Fruit fly (Drosophila melanogaster) whole organism, embryonic: ENCODE results near the gene CG31174.

Experiments used
- Ada2b ChIP-seq: fragments of 200-800 bp; sonication (Bioruptor generic); IDR thresholded peaks from 2 replicates; pipeline ENCODE4 v1.3.6; 2022; ENCODE audit warnings: missing biosample characterization, missing genetic modification characterization
- Blimp-1 ChIP-seq: fragments of 200-800 bp; sonication (Bioruptor generic); optimal IDR thresholded peaks from 3 replicates; lab custom pipeline; 2018; ENCODE audit warnings: missing biosample characterization, missing genetic modification characterization, mild to moderate bottlenecking, moderate library complexity, missing genetic modification reagents
- CG10147 ChIP-seq: fragments of 200-800 bp; sonication (Bioruptor generic); optimal IDR thresholded peaks from 2 replicates; lab custom pipeline; 2019; ENCODE audit warnings: missing biosample characterization, mild to moderate bottlenecking, missing genetic modification characterization, moderate library complexity
- CG10267 ChIP-seq: fragments of 200-800 bp; sonication (Bioruptor generic); optimal IDR thresholded peaks from 2 replicates; lab custom pipeline; 2018; ENCODE audit warnings: missing biosample characterization, mild to moderate bottlenecking, missing genetic modification characterization, moderate library complexity
- CG11504 ChIP-seq: fragments of 200-800 bp; sonication (Bioruptor generic); optimal IDR thresholded peaks from 3 replicates; lab custom pipeline; 2019; ENCODE audit warnings: missing biosample characterization, mild to moderate bottlenecking, missing genetic modification characterization, moderate library complexity
- CG17359 ChIP-seq: fragments of 200-800 bp; sonication (Bioruptor generic); optimal IDR thresholded peaks from 3 replicates; lab custom pipeline; 2018; ENCODE audit warnings: missing biosample characterization, mild to moderate bottlenecking, missing genetic modification characterization, moderate library complexity
- CG17568 ChIP-seq: fragments of 200-800 bp; sonication (Bioruptor generic); optimal IDR thresholded peaks from 2 replicates; lab custom pipeline; 2018; ENCODE audit warnings: missing biosample characterization, mild to moderate bottlenecking, missing genetic modification characterization, moderate library complexity
- CG18262 ChIP-seq: fragments of 200-800 bp; optimal IDR thresholded peaks from 3 replicates; lab custom pipeline; 2019; ENCODE audit warnings: missing biosample characterization, mild to moderate bottlenecking, missing genetic modification characterization, moderate library complexity
- CG2712 ChIP-seq: fragments of 200-800 bp; optimal IDR thresholded peaks from 3 replicates; lab custom pipeline; 2019; ENCODE audit warnings: missing biosample characterization, mild to moderate bottlenecking, missing genetic modification characterization, moderate library complexity
- CG31441 ChIP-seq: fragments of 200-800 bp; sonication (Bioruptor generic); IDR thresholded peaks from 2 replicates; pipeline ENCODE4 v1.3.6; 2022; ENCODE audit warnings: missing biosample characterization, missing genetic modification characterization
- CG43689 ChIP-seq: fragments of 200-800 bp; sonication (Bioruptor generic); IDR thresholded peaks from 2 replicates; pipeline ENCODE4 v1.3.6; 2022; ENCODE audit warnings: missing biosample characterization, missing genetic modification characterization
- CG7556 ChIP-seq: fragments of 200-800 bp; sonication (Bioruptor generic); optimal IDR thresholded peaks from 2 replicates; lab custom pipeline; 2017; ENCODE audit warnings: missing biosample characterization, mild to moderate bottlenecking, missing genetic modification characterization
- CG8944 ChIP-seq: fragments of 200-800 bp; sonication (Bioruptor generic); optimal IDR thresholded peaks from 3 replicates; lab custom pipeline; 2016; ENCODE audit warnings: missing biosample characterization, missing genetic modification characterization
- Deaf1 ChIP-seq: fragments of 200-800 bp; optimal IDR thresholded peaks from 3 replicates; lab custom pipeline; 2019; ENCODE audit warnings: missing biosample characterization, mild to moderate bottlenecking, missing genetic modification characterization, moderate library complexity
- Dfd ChIP-seq, 2 experiments: fragments of >200 bp; optimal IDR thresholded peaks; 2 replicates each; lab custom pipeline; 2017; ENCODE audit warnings: missing biosample characterization in 2 of 2, missing genetic modification characterization in 2 of 2
- Drgx ChIP-seq: fragments of 200-800 bp; sonication (Bioruptor generic); IDR thresholded peaks from 2 replicates; pipeline ENCODE4 v1.3.6; 2022; ENCODE audit warnings: missing biosample characterization, missing genetic modification characterization
- Fer1 ChIP-seq: fragments of 200-800 bp; sonication (Bioruptor generic); optimal IDR thresholded peaks from 2 replicates; lab custom pipeline; 2017; ENCODE audit warnings: missing biosample characterization, mild to moderate bottlenecking, missing genetic modification characterization
- HHEX ChIP-seq: fragments of 200-800 bp; sonication (Bioruptor generic); optimal IDR thresholded peaks from 3 replicates; lab custom pipeline; 2017; ENCODE audit warnings: missing biosample characterization, mild to moderate bottlenecking, missing genetic modification characterization, missing genetic modification reagents
- HLH3B ChIP-seq: fragments of 200-800 bp; sonication (Bioruptor generic); IDR thresholded peaks from 2 replicates; pipeline ENCODE4 v1.3.6; 2022; ENCODE audit warnings: missing biosample characterization, missing genetic modification characterization
- Hmx ChIP-seq: fragments of 200-800 bp; sonication (Bioruptor generic); optimal IDR thresholded peaks from 2 replicates; lab custom pipeline; 2016; ENCODE audit warnings: missing biosample characterization, missing genetic modification characterization
- Meics ChIP-seq: fragments of 200-800 bp; sonication (Bioruptor generic); optimal IDR thresholded peaks from 2 replicates; lab custom pipeline; 2017; ENCODE audit warnings: missing biosample characterization, mild to moderate bottlenecking, missing genetic modification characterization
- Myb ChIP-seq: fragments of 200-800 bp; sonication (Bioruptor generic); optimal IDR thresholded peaks from 2 replicates; lab custom pipeline; 2016; ENCODE audit warnings: missing biosample characterization, missing genetic modification characterization
- Optix ChIP-seq: fragments of 200-800 bp; sonication (Bioruptor generic); IDR thresholded peaks from 3 replicates; pipeline ENCODE4 v1.3.6; 2022; ENCODE audit warnings: missing biosample characterization, missing genetic modification characterization
- Ravus ChIP-seq: fragments of 200-800 bp; sonication (Bioruptor generic); IDR thresholded peaks from 2 replicates; pipeline ENCODE4 v1.3.6; 2022; ENCODE audit warnings: missing biosample characterization, missing genetic modification characterization
- Rx ChIP-seq: fragments of 200-800 bp; sonication (Bioruptor generic); IDR thresholded peaks from 2 replicates; pipeline ENCODE4 v1.3.6; 2022; ENCODE audit warnings: missing biosample characterization, missing genetic modification characterization
- Sin3A ChIP-seq: fragments of >200 bp; optimal IDR thresholded peaks from 2 replicates; lab custom pipeline; 2018
- Six4 ChIP-seq: fragments of 200-800 bp; sonication (Bioruptor generic); optimal IDR thresholded peaks from 2 replicates; lab custom pipeline; 2016; ENCODE audit warnings: missing biosample characterization, missing genetic modification characterization
- Sox100B ChIP-seq: fragments of 200-800 bp; sonication (Bioruptor generic); optimal IDR thresholded peaks from 3 replicates; lab custom pipeline; 2018; ENCODE audit warnings: missing biosample characterization, mild to moderate bottlenecking, missing genetic modification characterization
- ac ChIP-seq: fragments of 200-800 bp; sonication (Bioruptor generic); optimal IDR thresholded peaks from 3 replicates; lab custom pipeline; 2017; ENCODE audit warnings: missing biosample characterization, mild to moderate bottlenecking, missing genetic modification characterization
- ara ChIP-seq: fragments of 200-800 bp; sonication (Bioruptor generic); IDR thresholded peaks from 2 replicates; pipeline ENCODE4 v1.3.6; 2022; ENCODE audit warnings: missing biosample characterization, missing genetic modification characterization
- br ChIP-seq: fragments of >200 bp; optimal IDR thresholded peaks from 2 replicates; lab custom pipeline; 2017
- cato ChIP-seq: fragments of 200-800 bp; sonication (Bioruptor generic); optimal IDR thresholded peaks from 2 replicates; lab custom pipeline; 2016; ENCODE audit warnings: missing biosample characterization, missing genetic modification characterization, borderline replicate concordance
- caup ChIP-seq: fragments of 200-800 bp; sonication (Bioruptor generic); optimal IDR thresholded peaks from 3 replicates; lab custom pipeline; 2017; ENCODE audit warnings: missing biosample characterization, mild to moderate bottlenecking, missing genetic modification characterization, moderate library complexity; ENCODE audit not compliant: severe bottlenecking
- chm ChIP-seq: fragments of 200-800 bp; sonication (Bioruptor generic); IDR thresholded peaks from 2 replicates; pipeline ENCODE4 v1.3.6; 2022; ENCODE audit warnings: missing biosample characterization, missing genetic modification characterization
- ci ChIP-seq: fragments of 200-800 bp; sonication (Bioruptor generic); IDR thresholded peaks from 3 replicates; pipeline ENCODE4 v1.3.6; 2022; ENCODE audit warnings: missing biosample characterization, missing genetic modification characterization
- fd96Cb ChIP-seq: fragments of 200-800 bp; sonication (Bioruptor generic); optimal IDR thresholded peaks from 2 replicates; lab custom pipeline; 2018; ENCODE audit warnings: missing biosample characterization, mild to moderate bottlenecking, missing genetic modification characterization, moderate library complexity
- gce ChIP-seq: fragments of 200-800 bp; sonication (Bioruptor generic); IDR thresholded peaks from 3 replicates; pipeline ENCODE4 v1.3.6; 2022; ENCODE audit warnings: missing biosample characterization, missing genetic modification characterization
- gem ChIP-seq: fragments of 200-800 bp; sonication (Bioruptor generic); optimal IDR thresholded peaks from 2 replicates; lab custom pipeline; 2019; ENCODE audit warnings: missing biosample characterization, mild to moderate bottlenecking, missing genetic modification characterization, moderate library complexity
- jigr1 ChIP-seq: fragments of 200-800 bp; sonication (Bioruptor generic); IDR thresholded peaks from 3 replicates; pipeline ENCODE4 v1.3.6; 2022; ENCODE audit warnings: missing biosample characterization, missing genetic modification characterization
- klu ChIP-seq: fragments of 200-800 bp; sonication (Bioruptor generic); IDR thresholded peaks from 2 replicates; pipeline ENCODE4 v1.3.6; 2022; ENCODE audit warnings: missing biosample characterization, missing genetic modification characterization
- lbe ChIP-seq: fragments of 200-800 bp; sonication (Bioruptor generic); optimal IDR thresholded peaks from 2 replicates; lab custom pipeline; 2016; ENCODE audit warnings: missing biosample characterization, mild to moderate bottlenecking, missing genetic modification characterization
- pfk ChIP-seq: fragments of 200-800 bp; sonication (Bioruptor generic); optimal IDR thresholded peaks from 2 replicates; lab custom pipeline; 2018; ENCODE audit warnings: missing biosample characterization, mild to moderate bottlenecking, missing genetic modification characterization, moderate library complexity
- phol ChIP-seq: fragments of 200-800 bp; sonication (Bioruptor generic); optimal IDR thresholded peaks from 3 replicates; lab custom pipeline; 2018; ENCODE audit warnings: missing biosample characterization, mild to moderate bottlenecking, missing genetic modification characterization, moderate library complexity
- pnt ChIP-seq: fragments of 200-800 bp; sonication (Bioruptor generic); optimal IDR thresholded peaks from 3 replicates; lab custom pipeline; 2016; ENCODE audit warnings: missing biosample characterization, missing genetic modification characterization
- salm ChIP-seq: fragments of 200-800 bp; sonication (Bioruptor generic); optimal IDR thresholded peaks from 2 replicates; lab custom pipeline; 2018; ENCODE audit warnings: missing biosample characterization, mild to moderate bottlenecking, missing genetic modification characterization
- sisA ChIP-seq: fragments of 200-800 bp; sonication (Bioruptor generic); IDR thresholded peaks from 2 replicates; pipeline ENCODE4 v1.3.6; 2022; ENCODE audit warnings: missing biosample characterization, missing genetic modification characterization
- tgo ChIP-seq: fragments of 200-800 bp; sonication (Bioruptor generic); IDR thresholded peaks from 3 replicates; pipeline ENCODE4 v1.3.6; 2022; ENCODE audit warnings: missing biosample characterization, missing genetic modification characterization

Gene CG31174

dm6 chr3R:21838505-21838956, 30.8 kb downstream of the CG31174 start (continued):
- TF ChIP-seq CG11504 (tag; lab: Kevin White, UChicago) (peak; percentile 59), ac (GFP tag; lab: Kevin White, UChicago) (no peak)

dm6 chr3R:21837069-21837977, 32.0 kb downstream of the CG31174 start:
- TF ChIP-seq Myb (no peak), caup (GFP tag; lab: Kevin White, UChicago) (peak; percentile 8), Six4 (no peak), CG18262 (peak; percentile 9), Rx (peak; percentile 25; the same call in 1 of the 2 replicates), salm (tag; lab: Kevin White, UChicago) (peak; percentile 26), jigr1 (GFP tag; lab: Robert Waterston, UW) (0 out of 3 replicates have a peak, but pooled peaks have one; percentile 16), CG8944 (GFP tag; lab: Kevin White, UChicago) (no peak), CG10267 (peak; percentile 25), Hmx (GFP tag; lab: Kevin White, UChicago) (no peak), CG43689 (GFP tag; lab: Robert Waterston, UW) (0 out of 2 replicates have a peak, but pooled peaks have one; percentile 40), gem (tag; lab: Kevin White, UChicago) (peak; percentile 62), tgo (GFP tag; lab: Robert Waterston, UW) (peak; percentile 13; the same call in 1 of the 3 replicates), Fer1 (peak; percentile 51), Sox100B (GFP tag; lab: Kevin White, UChicago) (peak; percentile 78), CG17568 (GFP tag; lab: Kevin White, UChicago) (no peak), CG2712 (tag; lab: Kevin White, UChicago) (peak; percentile 34), chm (GFP tag; lab: Robert Waterston, UW) (no peak), CG17359 (tag; lab: Kevin White, UChicago) (peak; percentile 81), Deaf1 (peak; percentile 77), HLH3B (peak; percentile 79), Blimp-1 (GFP tag; lab: Kevin White, UChicago) (peak; percentile 41), pfk (GFP tag; lab: Kevin White, UChicago) (no peak), br (lab: Kevin White, UChicago) (no peak), Drgx (GFP tag; lab: Robert Waterston, UW) (peak; percentile 34), CG7556 (GFP tag; lab: Kevin White, UChicago) (peak; percentile 29), CG10147 (GFP tag; lab: Kevin White, UChicago) (peak; percentile 38), ci (GFP tag; lab: Robert Waterston, UW) (peak; percentile 30; the same call in 2 of the 3 replicates), klu (GFP tag; lab: Robert Waterston, UW) (no peak), Ravus (GFP tag; lab: Robert Waterston, UW) (peak; percentile 7; the same call in 1 of the 2 replicates), Sin3A (lab: Kevin White, UChicago) (no peak), cato (GFP tag; lab: Kevin White, UChicago) (no peak), phol (peak; percentile 73), CG31441 (GFP tag; lab: Robert Waterston, UW) (peak; percentile 63), sisA (GFP tag; lab: Robert Waterston, UW) (peak; percentile 47), fd96Cb (tag; lab: Kevin White, UChicago) (peak; percentile 67), ara (GFP tag; lab: Robert Waterston, UW) (peak; percentile 65), Dfd (GFP tag; optimal IDR thresholded peaks at IDR 0.05; lab: Kevin White, UChicago) (peak in 1 of 2 experiments; percentile 87), Optix (GFP tag; lab: Robert Waterston, UW) (no peak), HHEX (GFP tag; lab: Kevin White, UChicago) (peak; percentile 33), lbe (GFP tag; lab: Kevin White, UChicago) (no peak), gce (GFP tag; lab: Robert Waterston, UW) (no peak), pnt (GFP tag; lab: Kevin White, UChicago) (no peak), Meics (peak; percentile 43), Ada2b (GFP tag; lab: Robert Waterston, UW) (peak; percentile 54)
